Fruit fly (Drosophila melanogaster): ENCODE results near the gene CG18547.

CG18547 gene

dm6 chr3R:11948903-11949358, 31.3 kb downstream of the CG18547 start, which contains the start of gene Cad87A (continued):
- no peak for TF ChIP-seq Opbp (GFP tag; IDR thresholded peaks at IDR 0.05; ENCODE audit: partially characterized antibody)
- TF ChIP-seq CG10654 (GFP tag; optimal IDR thresholded peaks at IDR 0.05), result no peak
- no peak for TF ChIP-seq NfI (GFP tag; optimal IDR thresholded peaks at IDR 0.05)
- peak; percentile 9 for TF ChIP-seq CG12219 (GFP tag; optimal IDR thresholded peaks at IDR 0.05)
- TF ChIP-seq Dp (GFP tag; optimal IDR thresholded peaks at IDR 0.05), result peak; percentile 53
- peak; percentile 24 for TF ChIP-seq CG15479 (GFP tag; optimal IDR thresholded peaks at IDR 0.05)
- peak; percentile 7 for TF ChIP-seq BEAF-32 (GFP tag; optimal IDR thresholded peaks at IDR 0.05)
- no peak for TF ChIP-seq peb (GFP tag; IDR thresholded peaks at IDR 0.05)
- TF ChIP-seq Six4 (GFP tag; optimal IDR thresholded peaks at IDR 0.05), result no peak
- TF ChIP-seq CG8944 (GFP tag; optimal IDR thresholded peaks at IDR 0.05), result no peak
- TF ChIP-seq Fer2 (tag; optimal IDR thresholded peaks at IDR 0.05), result no peak
- TF ChIP-seq vnd (GFP tag; IDR thresholded peaks at IDR 0.05; ENCODE audit: partially characterized antibody), result no peak
- TF ChIP-seq Dad (GFP tag; optimal IDR thresholded peaks at IDR 0.05), result no peak
- TF ChIP-seq Stat92E (GFP tag; optimal IDR thresholded peaks at IDR 0.05), result peak in 1 of 3 experiments; percentile 62
- TF ChIP-seq CG11085 (GFP tag; IDR thresholded peaks at IDR 0.05), result no peak
- TF ChIP-seq schlank (tag; optimal IDR thresholded peaks at IDR 0.05), result no peak
- no peak for TF ChIP-seq CG8478 (optimal IDR thresholded peaks at IDR 0.05)
- TF ChIP-seq unpg (GFP tag; optimal IDR thresholded peaks at IDR 0.05), result peak; percentile 15
- no peak for TF ChIP-seq Bteb2 (GFP tag; optimal IDR thresholded peaks at IDR 0.05)
- no peak for TF ChIP-seq CG2129 (GFP tag; IDR thresholded peaks at IDR 0.05; ENCODE audit: partially characterized antibody)
- TF ChIP-seq slbo (GFP tag; IDR thresholded peaks at IDR 0.05), result no peak
- no peak for TF ChIP-seq CG9876 (GFP tag; optimal IDR thresholded peaks at IDR 0.05)
- TF ChIP-seq CG11695 (GFP tag; IDR thresholded peaks at IDR 0.05), result no peak
- no peak for TF ChIP-seq ap (GFP tag; IDR thresholded peaks at IDR 0.05)
- no peak for TF ChIP-seq pnt (GFP tag; optimal IDR thresholded peaks at IDR 0.05)
- TF ChIP-seq Vsx1 (GFP tag; optimal IDR thresholded peaks at IDR 0.05), result peak; percentile 67
- TF ChIP-seq Fer1 (GFP tag; optimal IDR thresholded peaks at IDR 0.05), result peak; percentile 41
- TF ChIP-seq chm (GFP tag; IDR thresholded peaks at IDR 0.05), result no peak
- peak; percentile 52 for TF ChIP-seq pros (GFP tag; optimal IDR thresholded peaks at IDR 0.05)
- TF ChIP-seq ind (GFP tag; optimal IDR thresholded peaks at IDR 0.05), result no peak
- peak; percentile 78 for TF ChIP-seq CG8924 (tag; optimal IDR thresholded peaks at IDR 0.05)
- TF ChIP-seq scrt (GFP tag; optimal IDR thresholded peaks at IDR 0.05), result peak; percentile 99
- TF ChIP-seq Max (GFP tag; optimal IDR thresholded peaks at IDR 0.05), result peak; percentile 53
- no peak for TF ChIP-seq CG9215 (GFP tag; IDR thresholded peaks at IDR 0.05)
- TF ChIP-seq E2f1 (GFP tag; IDR thresholded peaks at IDR 0.05), result no peak
- no peak for TF ChIP-seq Oli (tag; optimal IDR thresholded peaks at IDR 0.05)
- TF ChIP-seq ham (GFP tag; IDR thresholded peaks at IDR 0.05), result no peak
- no peak for TF ChIP-seq Nf-YA (GFP tag; IDR thresholded peaks at IDR 0.05)
- no peak for TF ChIP-seq Lim3 (GFP tag; IDR thresholded peaks at IDR 0.05)
- peak in 1 of 2 experiments; percentile 78 for TF ChIP-seq Pdp1 (GFP tag; optimal IDR thresholded peaks at IDR 0.05)
- no peak for TF ChIP-seq CG30403 (GFP tag; optimal IDR thresholded peaks at IDR 0.05)
- no peak for TF ChIP-seq D (optimal IDR thresholded peaks at IDR 0.05)
- no peak for TF ChIP-seq D (GFP tag; optimal IDR thresholded peaks at IDR 0.05)
- no peak for TF ChIP-seq Meics (GFP tag; optimal IDR thresholded peaks at IDR 0.05)
- TF ChIP-seq CG1792 (GFP tag; optimal IDR thresholded peaks at IDR 0.05), result peak; percentile 2
- TF ChIP-seq CG17359 (tag; optimal IDR thresholded peaks at IDR 0.05), result peak; percentile 23
- TF ChIP-seq CG33213 (GFP tag; optimal IDR thresholded peaks at IDR 0.05), result peak; percentile 51
- no peak for TF ChIP-seq zf30C (GFP tag; optimal IDR thresholded peaks at IDR 0.05)
- TF ChIP-seq CG30431 (GFP tag; optimal IDR thresholded peaks at IDR 0.05), result no peak
- TF ChIP-seq pzg (GFP tag; optimal IDR thresholded peaks at IDR 0.05), result peak; percentile 81
- TF ChIP-seq sna (GFP tag; IDR thresholded peaks at IDR 0.05; ENCODE audit: partially characterized antibody), result no peak
